Fruit fly (Drosophila melanogaster): ENCODE measurements around the gene CG5783.

Gene CG5783

dm6 chr2L:18155877-18156276 is at the start of gene CG5783:
Gene CG5783, plus strand, starts transcription at chr2L:18156043.
- TF ChIP-seq Eip93F (GFP tag; optimal IDR thresholded peaks at IDR 0.05) (no peak), CG8319 (GFP tag; optimal IDR thresholded peaks at IDR 0.05) (no peak)

- no peak for TF ChIP-seq salr (GFP tag; optimal IDR thresholded peaks at IDR 0.05)
- TF ChIP-seq CG8119 (GFP tag; IDR thresholded peaks at IDR 0.05) = no peak
- TF ChIP-seq CG1621 (tag; optimal IDR thresholded peaks at IDR 0.05) = no peak
- no peak for TF ChIP-seq Blimp-1 (GFP tag; optimal IDR thresholded peaks at IDR 0.05)
- TF ChIP-seq Hr39 (GFP tag; optimal IDR thresholded peaks at IDR 0.05) = no peak
- no peak for TF ChIP-seq spab (GFP tag; optimal IDR thresholded peaks at IDR 0.05)
- no peak for TF ChIP-seq net (GFP tag; optimal IDR thresholded peaks at IDR 0.05)
- no peak for TF ChIP-seq achi (GFP tag; optimal IDR thresholded peaks at IDR 0.05)
These were observed 43.4 kb upstream of the CG5783 start for dm6 chr2L:18112435-18112834.

- TF ChIP-seq CG6163 (GFP tag; IDR thresholded peaks at IDR 0.05) (no peak), Blimp-1 (GFP tag; optimal IDR thresholded peaks at IDR 0.05) (no peak), CG11902 (GFP tag; optimal IDR thresholded peaks at IDR 0.05) (no peak), CG11762 (GFP tag; optimal IDR thresholded peaks at IDR 0.05; ENCODE audit: insufficient read depth) (no peak), lz (GFP tag; optimal IDR thresholded peaks at IDR 0.05) (no peak), svp (GFP tag) (no peak), Hr4 (GFP tag; optimal IDR thresholded peaks at IDR 0.05) (no peak), cyc (GFP tag; optimal IDR thresholded peaks at IDR 0.05) (no peak), CG3919 (GFP tag; optimal IDR thresholded peaks at IDR 0.05) (no peak), CG6276 (GFP tag; optimal IDR thresholded peaks at IDR 0.05) (no peak), esn (GFP tag; optimal IDR thresholded peaks at IDR 0.05) (no peak), CG6792 (GFP tag; optimal IDR thresholded peaks at IDR 0.05) (no peak), CG6808 (GFP tag; optimal IDR thresholded peaks at IDR 0.05) (no peak), Hr38 (GFP tag; optimal IDR thresholded peaks at IDR 0.05) (no peak), achi (GFP tag; optimal IDR thresholded peaks at IDR 0.05) (no peak), fkh (GFP tag; optimal IDR thresholded peaks at IDR 0.05) (no peak), Hr39 (GFP tag; optimal IDR thresholded peaks at IDR 0.05) (no peak), CG8119 (GFP tag; IDR thresholded peaks at IDR 0.05) (no peak), CG7368 (GFP tag; optimal IDR thresholded peaks at IDR 0.05) (no peak)
These were observed 42.8 kb upstream of the CG5783 start, which contains the start of gene CG44476 for dm6 chr2L:18113079-18113478. Gene CG44476, minus strand, starts transcription at chr2L:18113179.

DNA sequence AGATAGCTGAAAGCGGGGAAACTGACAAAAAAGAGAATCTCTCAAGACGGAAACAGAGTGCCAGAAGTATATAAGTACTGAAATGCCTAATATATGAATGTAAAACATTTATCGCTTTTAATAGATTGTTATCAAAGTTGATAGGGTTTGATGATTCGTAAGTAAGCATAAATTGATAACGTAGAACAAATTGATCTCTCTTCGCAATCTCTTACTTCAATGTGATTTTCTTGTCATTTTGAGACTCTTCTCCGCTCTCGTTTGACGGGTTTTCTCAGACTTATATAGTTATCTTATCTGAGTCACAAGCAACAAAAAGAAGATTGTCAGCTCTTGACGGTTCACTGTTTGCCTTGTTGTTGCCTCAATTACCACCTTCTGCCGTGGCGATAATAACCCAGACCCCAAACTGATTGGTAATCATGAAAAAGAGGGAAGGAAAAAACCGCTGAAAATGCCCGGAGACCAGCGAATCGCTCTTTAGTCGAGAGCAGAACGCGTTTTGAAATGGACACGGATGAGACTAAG is 41.6 kb upstream of the CG5783 start, which contains the start of gene CG15152:
Gene CG15152 (plus strand): TSS at position 372 of the 528 bp plus-strand sequence.
- TF ChIP-seq Sox14 (GFP tag; optimal IDR thresholded peaks at IDR 0.05) (no peak), CG9139 (GFP tag; optimal IDR thresholded peaks at IDR 0.05) (no peak), Eip75B (GFP tag; optimal IDR thresholded peaks at IDR 0.05) (no peak), CG6854 (GFP tag; optimal IDR thresholded peaks at IDR 0.05) (no peak), topi (GFP tag; optimal IDR thresholded peaks at IDR 0.05) (no peak), vri (GFP tag; optimal IDR thresholded peaks at IDR 0.05) (peak; percentile 22), CG6163 (GFP tag; IDR thresholded peaks at IDR 0.05) (no peak), CG11902 (GFP tag; optimal IDR thresholded peaks at IDR 0.05) (no peak), lz (GFP tag; optimal IDR thresholded peaks at IDR 0.05) (no peak), svp (GFP tag) (peak; percentile 77), Eip93F (GFP tag; optimal IDR thresholded peaks at IDR 0.05) (peak; percentile 48), Ets21C (GFP tag; optimal IDR thresholded peaks at IDR 0.05) (no peak), pdm3 (GFP tag; optimal IDR thresholded peaks at IDR 0.05) (no peak), acj6 (GFP tag; optimal IDR thresholded peaks at IDR 0.05) (no peak), Eip78C (GFP tag) (peak; percentile 6)

DNA sequence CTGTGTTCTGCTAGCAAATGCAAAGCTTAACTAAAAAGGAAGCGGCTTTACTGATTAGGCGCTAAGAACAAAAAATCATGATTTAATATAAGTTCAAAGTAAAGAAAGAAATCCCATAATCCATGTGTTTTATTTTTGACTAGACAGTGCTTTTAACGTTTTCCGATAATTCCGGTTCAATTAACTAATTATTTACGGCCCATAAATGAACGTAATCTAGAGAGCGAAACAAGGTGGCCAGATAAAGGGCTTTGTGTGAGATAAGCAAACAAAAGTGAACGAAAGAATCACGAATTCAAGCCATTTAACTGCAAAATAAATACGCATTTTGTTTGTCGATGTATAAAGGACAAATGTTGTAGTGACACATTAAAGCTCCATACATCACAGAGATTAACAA is 40.7 kb upstream of the CG5783 start:
- TF ChIP-seq CG7368 (GFP tag; optimal IDR thresholded peaks at IDR 0.05) (no peak), CG6854 (GFP tag; optimal IDR thresholded peaks at IDR 0.05) (no peak), esn (GFP tag; optimal IDR thresholded peaks at IDR 0.05) (no peak), CG11902 (GFP tag; optimal IDR thresholded peaks at IDR 0.05) (no peak), CG6276 (GFP tag; optimal IDR thresholded peaks at IDR 0.05) (no peak), CG8632 (GFP tag; optimal IDR thresholded peaks at IDR 0.05) (no peak), CG3032 (tag; optimal IDR thresholded peaks at IDR 0.05) (no peak), Met (GFP tag; optimal IDR thresholded peaks at IDR 0.05) (no peak), vri (GFP tag; optimal IDR thresholded peaks at IDR 0.05) (peak; percentile 31), fd85E (GFP tag; optimal IDR thresholded peaks at IDR 0.05) (no peak), fkh (GFP tag; optimal IDR thresholded peaks at IDR 0.05) (peak; percentile 13), svp (GFP tag) (peak; percentile 54), Gug (GFP tag; IDR thresholded peaks at IDR 0.05) (no peak)
